Worm (Caenorhabditis elegans) whole organism, mixed stage, embryonic: ENCODE results near the gene col-76.

ENCODE experiments used
- M03D4.4 ChIP-seq: sonication (generic microtip); optimal IDR thresholded peaks from 2 replicates; lab custom pipeline; 2017; ENCODE audit warnings: mild to moderate bottlenecking, missing genetic modification characterization, missing compliant biosample characterization
- bed-3 ChIP-seq: fragments of 200-800 bp; sonication (Bioruptor generic); optimal IDR thresholded peaks from 3 replicates; lab custom pipeline; 2018; ENCODE audit warnings: mild to moderate bottlenecking, missing genetic modification characterization, moderate library complexity, missing compliant biosample characterization
- blmp-1 ChIP-seq: fragments of 150-350 bp; optimal IDR thresholded peaks from 2 replicates; lab custom pipeline; 2014; ENCODE audit warnings: missing biosample characterization, missing genetic modification characterization
- ceh-39 ChIP-seq: fragments of 150-350 bp; optimal IDR thresholded peaks from 2 replicates; lab custom pipeline; 2014; ENCODE audit warnings: missing biosample characterization, missing genetic modification characterization
- ceh-43 ChIP-seq: fragments of 200-800 bp; sonication (Bioruptor generic); optimal IDR thresholded peaks from 2 replicates; lab custom pipeline; 2018; ENCODE audit warnings: mild to moderate bottlenecking, missing genetic modification characterization, moderate library complexity, missing compliant biosample characterization
- ces-1 ChIP-seq: fragments of 150-350 bp; optimal IDR thresholded peaks from 2 replicates; lab custom pipeline; 2014; ENCODE audit warnings: missing biosample characterization, missing genetic modification reagents, missing genetic modification characterization
- cnd-1 ChIP-seq: fragments of 200-800 bp; sonication (Bioruptor generic); optimal IDR thresholded peaks from 2 replicates; lab custom pipeline; 2018; ENCODE audit warnings: mild to moderate bottlenecking, missing genetic modification characterization, missing compliant biosample characterization
- drap-1 ChIP-seq: fragments of 200-800 bp; sonication (Bioruptor generic); optimal IDR thresholded peaks from 3 replicates; lab custom pipeline; 2018; ENCODE audit warnings: mild to moderate bottlenecking, missing genetic modification characterization, missing compliant biosample characterization
- elt-1 ChIP-seq: sonication (generic microtip); optimal IDR thresholded peaks from 2 replicates; lab custom pipeline; 2017; ENCODE audit warnings: missing genetic modification characterization, mild to moderate bottlenecking, missing compliant biosample characterization, antibody characterized with exemption, moderate library complexity, borderline replicate concordance; ENCODE audit not compliant: insufficient read depth
- elt-3 ChIP-seq: fragments of 150-350 bp; optimal IDR thresholded peaks from 2 replicates; lab custom pipeline; 2014; ENCODE audit warnings: missing biosample characterization, missing genetic modification characterization
- flh-1 ChIP-seq: fragments of 200-800 bp; sonication (Bioruptor generic); optimal IDR thresholded peaks from 2 replicates; lab custom pipeline; 2018; ENCODE audit warnings: mild to moderate bottlenecking, missing genetic modification characterization, moderate library complexity, missing compliant biosample characterization
- ham-2 ChIP-seq: fragments of 200-800 bp; sonication (Bioruptor generic); optimal IDR thresholded peaks from 2 replicates; lab custom pipeline; 2018; ENCODE audit warnings: mild to moderate bottlenecking, missing genetic modification characterization, missing compliant biosample characterization
- hlh-1 ChIP-seq: fragments of 150-350 bp; optimal IDR thresholded peaks from 2 replicates; lab custom pipeline; 2014; ENCODE audit warnings: missing biosample characterization, missing genetic modification reagents, missing genetic modification characterization
- lin-13 ChIP-seq: fragments of 150-350 bp; optimal IDR thresholded peaks from 2 replicates; lab custom pipeline; 2014; ENCODE audit warnings: missing biosample characterization, missing genetic modification characterization
- lin-32 ChIP-seq: fragments of 200-800 bp; sonication (Bioruptor generic); optimal IDR thresholded peaks from 2 replicates; lab custom pipeline; 2018; ENCODE audit warnings: mild to moderate bottlenecking, missing genetic modification characterization, missing compliant biosample characterization
- lsy-2 ChIP-seq: fragments of 150-350 bp; optimal IDR thresholded peaks from 2 replicates; lab custom pipeline; 2014; ENCODE audit warnings: missing biosample characterization, missing genetic modification characterization
- mab-5 ChIP-seq: fragments of 150-350 bp; optimal IDR thresholded peaks from 2 replicates; lab custom pipeline; 2014; ENCODE audit warnings: missing biosample characterization, missing genetic modification characterization
- mep-1 ChIP-seq: fragments of 150-350 bp; optimal IDR thresholded peaks from 2 replicates; lab custom pipeline; 2017; ENCODE audit warnings: missing biosample characterization, missing genetic modification reagents, missing genetic modification characterization, inconsistent platforms
- mls-2 ChIP-seq: sonication (generic microtip); optimal IDR thresholded peaks from 2 replicates; lab custom pipeline; 2016; ENCODE audit warnings: mild to moderate bottlenecking, missing genetic modification characterization, moderate library complexity, missing compliant biosample characterization
- nhr-12 ChIP-seq: fragments of 150-350 bp; optimal IDR thresholded peaks from 2 replicates; lab custom pipeline; 2014; ENCODE audit warnings: missing biosample characterization, missing genetic modification characterization
- nhr-2 ChIP-seq: fragments of 150-350 bp; optimal IDR thresholded peaks from 2 replicates; lab custom pipeline; 2014; ENCODE audit warnings: missing biosample characterization, missing genetic modification characterization
- nhr-237 ChIP-seq: fragments of 150-350 bp; optimal IDR thresholded peaks from 2 replicates; lab custom pipeline; 2014; ENCODE audit warnings: missing biosample characterization, missing genetic modification characterization
- nhr-28 ChIP-seq: fragments of 150-350 bp; optimal IDR thresholded peaks from 2 replicates; lab custom pipeline; 2014; ENCODE audit warnings: missing biosample characterization, missing genetic modification characterization
- nhr-76 ChIP-seq: sonication (generic microtip); optimal IDR thresholded peaks from 2 replicates; lab custom pipeline; 2017; ENCODE audit warnings: missing biosample characterization, missing genetic modification characterization
- pha-4 ChIP-seq: fragments of 150-350 bp; optimal IDR thresholded peaks from 2 replicates; lab custom pipeline; 2018; ENCODE audit warnings: missing biosample characterization, missing genetic modification reagents, missing genetic modification characterization
- sem-2 ChIP-seq: fragments of 200-800 bp; sonication (Bioruptor generic); optimal IDR thresholded peaks from 2 replicates; lab custom pipeline; 2018; ENCODE audit warnings: mild to moderate bottlenecking, missing genetic modification characterization, missing compliant biosample characterization
- snpc-4 ChIP-seq: fragments of 150-350 bp; optimal IDR thresholded peaks from 2 replicates; lab custom pipeline; 2014; ENCODE audit warnings: missing biosample characterization, missing genetic modification characterization
- sptf-1 ChIP-seq: sonication (generic microtip); optimal IDR thresholded peaks from 2 replicates; lab custom pipeline; 2017; ENCODE audit warnings: mild to moderate bottlenecking, missing genetic modification characterization, moderate library complexity, missing compliant biosample characterization
- tbx-8 ChIP-seq: fragments of 200-800 bp; sonication (Bioruptor generic); optimal IDR thresholded peaks from 2 replicates; lab custom pipeline; 2018; ENCODE audit warnings: mild to moderate bottlenecking, missing genetic modification characterization, moderate library complexity, missing compliant biosample characterization
- unc-120 ChIP-seq: sonication (generic microtip); optimal IDR thresholded peaks from 2 replicates; lab custom pipeline; 2017; ENCODE audit warnings: missing genetic modification characterization, missing compliant biosample characterization; ENCODE audit not compliant: poor library complexity, severe bottlenecking
- unc-62 ChIP-seq: fragments of 150-350 bp; optimal IDR thresholded peaks from 2 replicates; lab custom pipeline; 2014; ENCODE audit warnings: missing biosample characterization, missing genetic modification reagents, missing genetic modification characterization
- zip-8 ChIP-seq: fragments of 150-350 bp; optimal IDR thresholded peaks from 2 replicates; lab custom pipeline; 2014; ENCODE audit warnings: missing biosample characterization, missing genetic modification characterization
- ztf-11 ChIP-seq: fragments of 150-350 bp; optimal IDR thresholded peaks from 2 replicates; lab custom pipeline; 2014; ENCODE audit warnings: missing biosample characterization, missing genetic modification characterization

col-76 gene

DNA sequence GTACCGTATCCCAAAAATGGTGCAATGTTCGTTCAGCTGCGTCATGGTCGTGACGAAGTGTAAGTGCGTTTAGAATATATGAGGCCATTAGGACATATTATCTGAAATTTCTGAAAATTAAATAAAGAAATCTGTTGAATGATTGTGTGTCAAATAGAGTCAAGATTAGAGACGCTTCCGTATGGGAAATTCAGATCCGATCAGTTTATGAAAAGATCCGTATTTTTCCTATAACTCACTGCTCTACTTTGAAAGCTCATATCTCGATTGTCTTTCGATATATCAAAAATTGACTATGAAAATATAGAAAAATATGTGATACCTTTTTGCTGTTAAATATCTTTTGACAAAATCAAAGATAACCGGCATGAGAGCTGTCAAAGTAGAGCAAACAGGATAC is 23.9 kb upstream of the col-76 start, which contains the start of gene T05C12.4:
T05C12.4 (minus strand) TSS at position 101 of the 400 bp plus-strand sequence.
- no peak for TF ChIP-seq cnd-1

DNA sequence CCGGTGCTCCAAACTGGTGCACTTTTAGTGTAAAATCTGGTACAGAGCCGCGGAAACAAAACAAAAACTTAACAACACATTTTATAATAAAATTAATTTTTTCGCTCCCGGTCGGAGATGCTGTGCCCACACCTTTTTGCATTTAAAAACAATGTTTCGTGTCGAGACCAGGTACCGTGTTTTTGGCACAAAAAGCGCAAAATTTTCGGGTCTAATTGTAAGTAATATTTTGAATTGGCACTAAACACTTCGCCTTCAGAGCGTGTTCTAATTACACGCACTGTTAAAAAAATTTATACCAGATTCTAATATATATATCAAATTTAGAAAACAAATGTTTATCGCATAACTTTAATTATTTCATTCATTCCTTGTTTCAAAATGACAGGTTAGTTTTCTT is 22.7 kb upstream of the col-76 start, which contains the start of gene dylt-3:
dylt-3 (plus strand) TSS at position 301 of the 400 bp plus-strand sequence.
- no peak for TF ChIP-seq pha-4 (tag; lab: Kevin White, UChicago)
- TF ChIP-seq nhr-76: no peak
- no peak for TF ChIP-seq elt-1
- TF ChIP-seq nhr-28 (tag; lab: Kevin White, UChicago): no peak
- no peak for TF ChIP-seq ceh-43 (GFP tag; lab: Kevin White, UChicago)
- TF ChIP-seq unc-120 (tag; lab: Kevin White, UChicago): no peak
- no peak for TF ChIP-seq mls-2 (tag; lab: Kevin White, UChicago)
- no peak for TF ChIP-seq ham-2
- TF ChIP-seq mab-5 (tag; lab: Kevin White, UChicago): no peak
- TF ChIP-seq cnd-1: no peak
- TF ChIP-seq flh-1: no peak
- TF ChIP-seq zip-8: no peak
- no peak for TF ChIP-seq nhr-12

DNA sequence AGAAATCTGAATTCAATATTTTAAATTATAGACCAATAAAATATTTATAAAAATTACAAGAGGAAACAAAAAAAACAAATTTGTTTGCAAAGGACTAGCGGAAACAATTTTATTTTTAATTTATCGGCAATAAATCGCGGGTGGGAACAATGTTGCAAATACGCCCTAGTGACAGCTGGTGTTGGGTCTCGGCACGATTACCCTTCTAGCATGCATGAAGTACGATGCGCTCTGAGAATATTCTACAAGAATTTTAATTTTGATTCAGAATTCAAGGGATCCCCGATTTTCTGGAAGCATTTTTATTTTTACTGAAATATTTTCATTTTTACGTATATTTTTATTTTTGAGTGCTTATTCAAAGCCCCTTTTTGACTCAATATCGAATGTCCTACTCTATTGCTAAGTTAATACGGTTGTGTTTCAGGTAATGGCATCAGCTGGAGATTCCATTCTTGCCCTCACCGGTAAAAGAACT is 19.1 kb upstream of the col-76 start, which contains the start of the genes mig-5 and cct-1:
mig-5 (minus strand) TSS at position 8 of the 478 bp plus-strand sequence.
cct-1 (plus strand) TSS at position 428 of the 478 bp plus-strand sequence.
- TF ChIP-seq ztf-11 (tag; lab: Kevin White, UChicago): no peak
- TF ChIP-seq mep-1 (tag; lab: Kevin White, UChicago): peak; percentile 98
- no peak for TF ChIP-seq bed-3 (GFP tag; lab: Kevin White, UChicago)
- TF ChIP-seq unc-120 (tag; lab: Kevin White, UChicago): no peak
- TF ChIP-seq unc-62 (GFP tag; lab: Kevin White, UChicago): peak; percentile 86
- peak; percentile 40 for TF ChIP-seq drap-1
- peak; percentile 8 for TF ChIP-seq ceh-43 (GFP tag; lab: Kevin White, UChicago)
- TF ChIP-seq blmp-1: peak; percentile 40
- peak; percentile 96 for TF ChIP-seq nhr-237 (tag; lab: Kevin White, UChicago)
- peak; percentile 87 for TF ChIP-seq hlh-1 (tag; lab: Kevin White, UChicago)
- no peak for TF ChIP-seq tbx-8 (GFP tag; lab: Kevin White, UChicago)
- no peak for TF ChIP-seq elt-3
- TF ChIP-seq lin-13 (tag; lab: Kevin White, UChicago): peak; percentile 91
- peak; percentile 100 for TF ChIP-seq lsy-2 (tag; lab: Kevin White, UChicago)
- TF ChIP-seq pha-4 (tag; lab: Kevin White, UChicago): peak; percentile 96
- TF ChIP-seq mab-5 (tag; lab: Kevin White, UChicago): peak; percentile 70
- peak; percentile 61 for TF ChIP-seq M03D4.4 (tag; lab: Kevin White, UChicago)
- peak; percentile 96 for TF ChIP-seq cnd-1
- TF ChIP-seq nhr-2 (tag; lab: Kevin White, UChicago): peak; percentile 60
- TF ChIP-seq mls-2 (tag; lab: Kevin White, UChicago): no peak
- peak; percentile 40 for TF ChIP-seq ham-2
- peak; percentile 67 for TF ChIP-seq sptf-1
- no peak for TF ChIP-seq nhr-28 (tag; lab: Kevin White, UChicago)
- TF ChIP-seq nhr-12: no peak
- TF ChIP-seq flh-1: no peak
- TF ChIP-seq zip-8: no peak
- peak; percentile 59 for TF ChIP-seq lin-32 (GFP tag; lab: Kevin White, UChicago)
- TF ChIP-seq ceh-39 (tag; lab: Kevin White, UChicago): peak; percentile 91
- TF ChIP-seq sem-2 (GFP tag; lab: Kevin White, UChicago): no peak
- no peak for TF ChIP-seq snpc-4 (tag; lab: Kevin White, UChicago)
- TF ChIP-seq ces-1 (GFP tag; lab: Kevin White, UChicago): peak; percentile 87
- no peak for TF ChIP-seq nhr-76

DNA sequence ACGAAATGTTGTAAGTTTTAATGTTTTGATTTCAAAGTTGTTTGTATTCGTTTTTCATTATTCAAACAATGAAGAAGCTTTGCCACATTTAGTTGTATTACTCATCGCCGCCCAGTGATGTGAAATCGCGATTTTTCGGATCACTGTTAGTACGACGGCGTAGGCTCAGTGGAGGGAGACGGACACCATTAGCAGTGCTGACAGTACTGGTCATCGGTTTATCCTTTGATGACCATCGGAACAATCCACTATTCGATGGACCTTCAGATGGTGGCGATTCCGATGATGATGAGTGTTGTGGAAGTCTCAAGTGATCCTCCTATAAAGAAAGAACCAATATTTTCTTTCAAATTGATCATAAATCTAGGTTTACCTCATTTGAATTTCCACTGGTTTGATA is 16.6 kb upstream of the col-76 start:
- TF ChIP-seq nhr-12 (no peak), ces-1 (GFP tag; lab: Kevin White, UChicago) (no peak), hlh-1 (tag; lab: Kevin White, UChicago) (no peak), cnd-1 (no peak), elt-1 (no peak), snpc-4 (tag; lab: Kevin White, UChicago) (no peak), mls-2 (tag; lab: Kevin White, UChicago) (no peak), lin-13 (tag; lab: Kevin White, UChicago) (no peak), ztf-11 (tag; lab: Kevin White, UChicago) (no peak), nhr-237 (tag; lab: Kevin White, UChicago) (no peak)
